Worm (Caenorhabditis elegans) whole organism, midembryonic: ENCODE measurements around the gene F19F10.3.

ENCODE experiments used
- T22C8.4 ChIP-seq: fragments of 200-800 bp; sonication (Bioruptor generic); IDR thresholded peaks from 2 replicates; pipeline ENCODE4 v1.3.6; 2022; ENCODE audit warnings: missing genetic modification characterization, missing compliant biosample characterization
- cog-1 ChIP-seq: sonication (generic microtip); optimal IDR thresholded peaks from 2 replicates; lab custom pipeline; 2016; ENCODE audit warnings: missing genetic modification characterization, missing compliant biosample characterization
- flt-1 ChIP-seq: fragments of 200-800 bp; sonication (Bioruptor generic); IDR thresholded peaks from 2 replicates; pipeline ENCODE4 v1.3.6; 2022; ENCODE audit warnings: missing genetic modification characterization, missing compliant biosample characterization
- klf-2 ChIP-seq: fragments of 200-800 bp; sonication (Bioruptor generic); conservative IDR thresholded peaks from 2 replicates; pipeline ENCODE4 v1.3.6; 2022; ENCODE audit warnings: missing genetic modification reagents, missing genetic modification characterization, missing compliant biosample characterization
- med-1 ChIP-seq: sonication (generic microtip); optimal IDR thresholded peaks from 2 replicates; lab custom pipeline; 2017; ENCODE audit warnings: missing genetic modification characterization, mild to moderate bottlenecking, missing compliant biosample characterization, antibody characterized with exemption, missing genetic modification reagents; ENCODE audit not compliant: insufficient read depth
- ref-1 ChIP-seq: fragments of 200-800 bp; sonication (Bioruptor generic); conservative IDR thresholded peaks from 2 replicates; pipeline ENCODE4 v1.3.6; 2022; ENCODE audit warnings: missing genetic modification reagents, missing genetic modification characterization, missing compliant biosample characterization
- tab-1 ChIP-seq: fragments of 200-800 bp; sonication (Bioruptor generic); IDR thresholded peaks from 2 replicates; pipeline ENCODE4 v1.3.6; 2022; ENCODE audit warnings: missing genetic modification characterization, missing compliant biosample characterization
- ztf-23 ChIP-seq: fragments of 200-800 bp; sonication (Bioruptor generic); IDR thresholded peaks from 2 replicates; pipeline ENCODE4 v1.3.6; 2022; ENCODE audit warnings: missing genetic modification reagents, missing genetic modification characterization, missing compliant biosample characterization
- ztf-29 ChIP-seq: fragments of 200-800 bp; sonication (Bioruptor generic); IDR thresholded peaks from 2 replicates; pipeline ENCODE4 v1.3.6; 2022; ENCODE audit warnings: missing genetic modification reagents, missing genetic modification characterization, missing compliant biosample characterization

F19F10.3 gene

DNA sequence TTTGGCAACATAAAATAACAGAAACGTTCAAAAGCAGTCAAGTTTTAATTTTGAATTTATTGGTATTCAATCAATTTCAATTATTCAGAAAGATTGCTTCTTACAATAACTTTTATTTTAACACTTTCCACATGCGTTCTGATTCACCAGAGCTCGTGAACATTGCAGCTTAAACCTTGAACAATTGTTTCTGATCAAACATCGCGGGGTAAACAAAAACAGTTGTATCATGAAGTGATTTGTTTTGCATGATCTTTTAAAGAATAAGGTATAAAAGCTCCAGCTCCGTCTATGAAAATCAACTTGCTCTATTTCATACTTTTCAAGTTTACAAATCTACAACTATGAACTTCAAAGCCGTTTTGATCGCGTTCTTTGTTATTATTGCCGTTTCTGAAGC is 28.5 kb upstream of the F19F10.3 start, which contains the start of gene C54F6.6:
TSS of gene C54F6.6 (plus strand) at position 301 of the 400 bp plus-strand sequence.
- TF ChIP-seq med-1 (GFP tag; lab: Kevin White, UChicago) (no peak), tab-1 (no peak), cog-1 (tag; lab: Kevin White, UChicago) (no peak)

DNA sequence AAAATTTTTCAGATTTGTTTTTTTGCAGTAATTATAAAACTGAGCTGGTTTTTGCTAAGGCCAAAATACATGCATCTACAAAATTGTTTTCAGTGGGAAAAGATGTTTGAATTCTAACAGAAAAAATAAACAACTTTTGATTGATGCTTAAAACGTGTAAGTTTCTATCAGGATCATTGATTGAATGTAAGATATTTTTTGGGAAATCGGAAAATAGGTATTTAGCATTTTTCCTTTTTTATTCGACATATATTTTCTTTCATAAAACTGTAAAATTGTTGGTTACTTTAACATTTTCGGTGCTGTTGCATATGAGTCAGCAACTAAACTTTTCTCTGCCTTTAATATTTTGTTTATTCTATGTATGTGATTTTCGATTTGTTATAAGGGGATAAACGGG is 27.5 kb upstream of the F19F10.3 start, which contains the start of gene C54F6.20:
TSS of gene C54F6.20 (plus strand) at position 301 of the 400 bp plus-strand sequence.
- TF ChIP-seq cog-1 (tag; lab: Kevin White, UChicago): no peak
- no peak for TF ChIP-seq klf-2
- TF ChIP-seq tab-1: no peak
- no peak for TF ChIP-seq ztf-23 (GFP tag; lab: Robert Waterston, UW)
- TF ChIP-seq med-1 (GFP tag; lab: Kevin White, UChicago): no peak
- no peak for TF ChIP-seq ztf-29 (GFP tag; lab: Robert Waterston, UW)
- TF ChIP-seq T22C8.4: no peak
- TF ChIP-seq ref-1 (GFP tag; lab: Robert Waterston, UW): no peak
- no peak for TF ChIP-seq flt-1

DNA sequence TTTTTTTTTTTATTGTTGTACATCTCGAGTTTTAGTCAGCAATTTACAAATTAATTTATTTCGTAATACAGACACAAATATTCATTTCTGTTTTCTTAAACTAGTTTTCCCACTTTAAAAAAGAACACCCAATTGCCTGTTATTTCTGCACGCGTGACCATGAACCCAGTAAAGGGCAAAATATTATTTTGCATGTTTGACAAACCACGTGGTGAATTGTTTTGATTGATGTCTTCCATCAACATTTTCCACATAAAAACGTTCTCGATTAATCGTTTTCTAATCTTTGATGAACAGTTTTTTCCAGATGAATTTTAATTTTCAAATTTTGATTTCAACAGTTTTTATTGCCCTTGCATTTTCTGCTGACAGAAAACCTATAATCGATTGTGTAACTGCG is 26.2 kb upstream of the F19F10.3 start, which contains the start of gene C54F6.18:
TSS of gene C54F6.18 (plus strand) at position 301 of the 400 bp plus-strand sequence.
- TF ChIP-seq T22C8.4: no peak
- TF ChIP-seq flt-1: no peak
- no peak for TF ChIP-seq med-1 (GFP tag; lab: Kevin White, UChicago)

DNA sequence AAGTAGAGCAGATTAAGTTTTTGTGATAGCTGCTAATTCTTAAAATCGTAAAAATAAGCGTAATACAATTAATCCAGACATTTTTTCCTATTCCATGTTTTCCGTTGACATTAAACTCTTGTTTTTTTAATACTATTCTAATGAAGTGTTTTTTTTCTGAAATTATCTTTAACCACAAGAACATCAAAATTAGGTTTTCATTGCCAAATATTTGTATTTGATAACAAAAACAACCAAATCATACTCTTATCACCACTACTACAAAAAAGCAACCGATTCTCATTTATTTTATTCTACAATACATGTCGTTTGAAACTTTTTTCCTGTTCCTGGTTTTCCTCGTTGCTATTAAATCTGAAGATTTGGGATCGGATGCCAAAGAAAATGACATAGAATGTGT is 24.8 kb upstream of the F19F10.3 start, which contains the start of gene C54F6.17:
TSS of gene C54F6.17 (plus strand) at position 301 of the 400 bp plus-strand sequence.
- TF ChIP-seq cog-1 (tag; lab: Kevin White, UChicago) (no peak), tab-1 (no peak), ztf-23 (GFP tag; lab: Robert Waterston, UW) (no peak), ztf-29 (GFP tag; lab: Robert Waterston, UW) (no peak), ref-1 (GFP tag; lab: Robert Waterston, UW) (no peak), klf-2 (no peak), flt-1 (no peak), med-1 (GFP tag; lab: Kevin White, UChicago) (no peak), T22C8.4 (no peak)

DNA sequence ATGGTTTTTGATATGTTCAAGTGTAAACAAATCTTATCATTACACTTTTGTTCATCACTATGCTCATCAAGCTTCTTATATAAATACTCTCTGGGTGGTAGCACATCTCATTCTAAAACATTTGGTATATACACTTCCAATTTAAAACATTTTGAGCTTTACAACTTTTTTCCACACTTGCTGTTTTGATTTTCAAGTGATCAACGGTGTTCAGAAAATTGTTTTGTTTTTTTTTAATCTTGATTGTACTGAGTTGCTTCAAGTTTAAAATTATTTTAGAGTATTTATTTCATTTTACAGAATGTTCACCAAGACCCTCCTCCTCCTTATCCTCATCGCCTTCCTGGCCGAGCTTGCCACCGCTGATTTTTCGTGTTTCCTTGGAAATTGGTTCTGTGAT is 23.1 kb upstream of the F19F10.3 start, which contains the start of gene C54F6.5:
TSS of gene C54F6.5 (plus strand) at position 301 of the 400 bp plus-strand sequence.
- TF ChIP-seq ztf-29 (GFP tag; lab: Robert Waterston, UW): no peak
- TF ChIP-seq klf-2: no peak
- no peak for TF ChIP-seq cog-1 (tag; lab: Kevin White, UChicago)

DNA sequence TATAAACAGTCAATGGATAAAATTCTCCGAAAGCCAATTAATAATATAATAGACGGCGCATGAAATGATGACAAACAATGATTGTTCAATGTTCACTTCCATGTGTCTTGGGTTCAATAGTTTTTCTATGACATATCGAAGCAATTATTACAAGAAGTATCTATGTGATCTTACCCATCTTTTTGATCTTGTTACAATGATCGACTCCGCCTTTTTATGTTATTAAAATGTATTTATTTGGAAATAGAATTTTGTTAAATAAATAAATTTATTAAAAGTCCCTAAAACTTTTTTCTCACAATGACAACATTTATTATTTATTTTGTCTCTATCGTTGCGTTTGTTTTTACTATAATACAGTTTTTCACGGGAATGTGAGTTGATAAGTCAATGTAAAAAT is 22.1 kb upstream of the F19F10.3 start, which contains the start of gene swt-2:
TSS of gene swt-2 (plus strand) at position 301 of the 400 bp plus-strand sequence.
- TF ChIP-seq flt-1 (no peak), ref-1 (GFP tag; lab: Robert Waterston, UW) (no peak), T22C8.4 (no peak), klf-2 (no peak), cog-1 (tag; lab: Kevin White, UChicago) (no peak), ztf-23 (GFP tag; lab: Robert Waterston, UW) (no peak)

DNA sequence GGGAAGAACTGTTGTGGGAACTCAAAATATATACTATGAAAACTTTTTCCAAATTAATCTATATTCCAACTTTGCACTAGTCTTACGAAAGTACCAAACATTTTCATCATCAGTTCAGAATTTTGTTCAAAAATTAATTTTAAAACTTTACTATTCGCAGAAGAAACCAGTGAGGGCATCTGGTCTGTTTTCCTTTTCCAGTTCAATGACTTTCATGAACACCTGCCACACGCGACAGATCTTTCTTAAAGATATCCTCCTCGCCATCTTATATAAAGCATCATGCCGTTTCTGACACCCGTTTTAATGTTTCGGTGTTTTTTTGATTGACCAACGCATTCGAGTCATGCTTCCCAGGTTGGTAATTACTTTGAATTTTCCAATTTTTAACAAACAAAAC is 19.0 kb upstream of the F19F10.3 start, which contains the start of gene C54F6.3:
TSS of gene C54F6.3 (plus strand) at position 301 of the 400 bp plus-strand sequence.
- TF ChIP-seq ref-1 (GFP tag; lab: Robert Waterston, UW) (no peak), klf-2 (no peak), cog-1 (tag; lab: Kevin White, UChicago) (no peak), ztf-29 (GFP tag; lab: Robert Waterston, UW) (no peak), tab-1 (no peak), flt-1 (no peak), ztf-23 (GFP tag; lab: Robert Waterston, UW) (no peak), med-1 (GFP tag; lab: Kevin White, UChicago) (no peak), T22C8.4 (no peak)

DNA sequence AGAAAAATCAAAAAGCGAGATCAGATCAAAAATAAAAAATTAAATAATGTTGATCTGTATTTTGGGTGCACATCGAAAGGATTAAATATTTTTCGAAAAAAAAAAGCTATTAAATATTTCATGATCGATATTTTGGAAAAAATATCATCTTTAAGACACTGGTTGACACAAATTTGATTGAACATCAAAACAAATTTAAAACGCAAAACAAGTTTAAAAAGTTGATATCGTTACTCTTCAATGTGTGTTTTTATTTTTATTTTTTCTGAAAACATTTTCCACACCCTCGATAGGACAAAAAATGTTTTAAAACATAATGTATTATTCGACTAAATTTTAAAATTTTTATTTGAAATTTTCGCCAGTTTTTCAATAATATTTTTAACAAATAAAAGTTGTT is 13.9 kb upstream of the F19F10.3 start, which contains the start of gene C54F6.12:
TSS of gene C54F6.12 (minus strand) at position 101 of the 400 bp plus-strand sequence.
- TF ChIP-seq T22C8.4 (no peak), ztf-23 (GFP tag; lab: Robert Waterston, UW) (no peak), ref-1 (GFP tag; lab: Robert Waterston, UW) (no peak), tab-1 (no peak), cog-1 (tag; lab: Kevin White, UChicago) (no peak), flt-1 (no peak)

DNA sequence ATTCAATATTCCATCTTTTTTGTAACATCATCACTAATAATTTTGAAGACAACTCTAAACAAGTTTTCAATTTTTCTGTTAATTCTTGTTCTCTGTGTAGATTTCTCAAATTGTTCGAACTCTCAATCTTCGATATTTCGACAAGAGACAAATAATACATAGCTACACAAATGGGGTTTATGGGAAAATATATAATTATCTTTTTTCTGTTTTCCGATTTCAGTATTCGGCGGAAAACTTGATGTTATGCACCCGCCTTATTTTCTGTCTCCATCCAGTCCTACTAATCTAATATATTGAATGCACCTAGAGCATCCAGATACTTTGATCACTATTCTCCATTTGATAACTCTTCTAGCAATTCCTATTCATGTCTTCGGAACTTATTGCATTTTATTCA is 12.9 kb upstream of the F19F10.3 start, which contains the start of gene srh-268:
TSS of gene srh-268 (plus strand) at position 301 of the 400 bp plus-strand sequence.
- TF ChIP-seq med-1 (GFP tag; lab: Kevin White, UChicago) (no peak), T22C8.4 (no peak), ztf-23 (GFP tag; lab: Robert Waterston, UW) (no peak), flt-1 (no peak), cog-1 (tag; lab: Kevin White, UChicago) (no peak), ref-1 (GFP tag; lab: Robert Waterston, UW) (no peak), klf-2 (no peak), ztf-29 (GFP tag; lab: Robert Waterston, UW) (no peak), tab-1 (no peak)

DNA sequence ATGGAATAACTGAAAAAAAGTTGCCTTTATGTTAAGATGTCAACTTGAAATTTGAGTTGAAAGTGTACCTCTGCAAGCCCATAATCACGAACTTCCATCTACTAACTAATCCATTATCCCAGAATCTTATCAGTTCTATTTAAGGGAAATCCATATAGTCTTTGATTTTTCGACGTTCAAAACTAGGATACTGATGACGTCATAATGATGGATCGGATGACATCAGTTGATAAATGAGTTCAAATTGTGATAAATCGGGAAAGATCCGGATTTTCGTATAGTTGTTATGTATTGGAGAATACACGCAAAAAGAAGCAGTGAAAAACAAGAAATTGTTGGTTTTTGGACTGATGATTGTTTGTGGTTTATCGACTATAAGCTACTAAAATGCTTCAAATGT is 8.2 kb upstream of the F19F10.3 start:
- TF ChIP-seq ztf-29 (GFP tag; lab: Robert Waterston, UW) (no peak), med-1 (GFP tag; lab: Kevin White, UChicago) (no peak), tab-1 (no peak), klf-2 (no peak), flt-1 (no peak), cog-1 (tag; lab: Kevin White, UChicago) (no peak), ref-1 (GFP tag; lab: Robert Waterston, UW) (no peak), ztf-23 (GFP tag; lab: Robert Waterston, UW) (no peak), T22C8.4 (no peak)
